Worm (Caenorhabditis elegans) whole organism, late embryonic: ENCODE results near the gene ZK816.1.

Experiments
- C08G9.2 ChIP-seq: sonication (generic microtip); optimal IDR thresholded peaks from 2 replicates; lab custom pipeline; 2016; ENCODE audit warnings: mild to moderate bottlenecking, missing genetic modification characterization, moderate library complexity, missing compliant biosample characterization
- C38D4.7 ChIP-seq: fragments of 200-800 bp; sonication (Bioruptor generic); optimal IDR thresholded peaks from 2 replicates; lab custom pipeline; 2018; ENCODE audit warnings: mild to moderate bottlenecking, missing genetic modification characterization, moderate library complexity, missing compliant biosample characterization
- F13H6.1 ChIP-seq: sonication (generic microtip); optimal IDR thresholded peaks from 2 replicates; lab custom pipeline; 2016; ENCODE audit warnings: missing genetic modification characterization, missing compliant biosample characterization
- T23F11.4 ChIP-seq: fragments of 200-800 bp; sonication (Bioruptor generic); optimal IDR thresholded peaks from 2 replicates; lab custom pipeline; 2018; ENCODE audit warnings: mild to moderate bottlenecking, missing genetic modification characterization, missing compliant biosample characterization
- ahr-1 ChIP-seq: sonication (generic microtip); optimal IDR thresholded peaks from 2 replicates; lab custom pipeline; 2016; ENCODE audit warnings: missing genetic modification characterization, missing compliant biosample characterization
- ama-1 ChIP-seq: fragments of 150-350 bp; optimal IDR thresholded peaks from 2 replicates; lab custom pipeline; 2014
- ceh-14 ChIP-seq: sonication (generic microtip); optimal IDR thresholded peaks from 2 replicates; lab custom pipeline; 2016; ENCODE audit warnings: missing genotype, missing genetic modification characterization, missing compliant biosample characterization
- ceh-18 ChIP-seq: sonication (generic microtip); optimal IDR thresholded peaks from 2 replicates; lab custom pipeline; 2016; ENCODE audit warnings: missing genetic modification characterization, missing compliant biosample characterization
- ceh-19 ChIP-seq: fragments of 200-800 bp; sonication (Bioruptor generic); optimal IDR thresholded peaks from 2 replicates; lab custom pipeline; 2018; ENCODE audit warnings: mild to moderate bottlenecking, missing genetic modification characterization, missing compliant biosample characterization
- ceh-22 ChIP-seq: sonication (generic microtip); optimal IDR thresholded peaks from 2 replicates; lab custom pipeline; 2017; ENCODE audit warnings: missing biosample characterization, missing genetic modification characterization
- ceh-24 ChIP-seq: sonication (generic microtip); optimal IDR thresholded peaks from 2 replicates; lab custom pipeline; 2016; ENCODE audit warnings: mild to moderate bottlenecking, missing genetic modification characterization, missing compliant biosample characterization
- ceh-48 ChIP-seq: sonication (generic microtip); optimal IDR thresholded peaks from 2 replicates; lab custom pipeline; 2016; ENCODE audit warnings: missing genetic modification characterization, inconsistent platforms, missing compliant biosample characterization
- ceh-6 ChIP-seq: fragments of 200-800 bp; sonication (Bioruptor generic); optimal IDR thresholded peaks from 2 replicates; lab custom pipeline; 2018; ENCODE audit warnings: mild to moderate bottlenecking, missing genetic modification characterization, missing compliant biosample characterization
- ceh-9 ChIP-seq: sonication (generic microtip); optimal IDR thresholded peaks from 2 replicates; lab custom pipeline; 2016; ENCODE audit warnings: mild to moderate bottlenecking, missing genetic modification characterization, inconsistent platforms, missing compliant biosample characterization
- dve-1 ChIP-seq: sonication (generic microtip); optimal IDR thresholded peaks from 2 replicates; lab custom pipeline; 2017; ENCODE audit warnings: antibody characterized with exemption, mild to moderate bottlenecking, missing genetic modification characterization, missing compliant biosample characterization
- elt-2 ChIP-seq: sonication (generic microtip); optimal IDR thresholded peaks from 2 replicates; lab custom pipeline; 2016; ENCODE audit warnings: missing genetic modification reagents, missing genetic modification characterization, missing compliant biosample characterization
- fkh-10 ChIP-seq: fragments of 150-350 bp; optimal IDR thresholded peaks from 2 replicates; lab custom pipeline; 2014; ENCODE audit warnings: missing biosample characterization, missing genetic modification reagents, missing genetic modification characterization
- fkh-6 ChIP-seq: sonication (generic microtip); optimal IDR thresholded peaks from 2 replicates; lab custom pipeline; 2016; ENCODE audit warnings: missing genetic modification characterization, missing compliant biosample characterization
- hlh-6 ChIP-seq: sonication (generic microtip); optimal IDR thresholded peaks from 2 replicates; lab custom pipeline; 2016; ENCODE audit warnings: missing genotype, missing genetic modification characterization, missing compliant biosample characterization
- mec-3 ChIP-seq: sonication (generic microtip); optimal IDR thresholded peaks from 2 replicates; lab custom pipeline; 2016; ENCODE audit warnings: borderline replicate concordance, missing genetic modification characterization, missing compliant biosample characterization
- nfya-1 ChIP-seq: sonication (generic microtip); optimal IDR thresholded peaks from 2 replicates; lab custom pipeline; 2017; ENCODE audit warnings: missing genetic modification characterization, mild to moderate bottlenecking, missing compliant biosample characterization, antibody characterized with exemption, moderate library complexity
- nhr-11 ChIP-seq: fragments of 150-350 bp; optimal IDR thresholded peaks from 2 replicates; lab custom pipeline; 2014; ENCODE audit warnings: missing biosample characterization, missing genetic modification characterization
- npax-4 ChIP-seq: sonication (generic microtip); optimal IDR thresholded peaks from 2 replicates; lab custom pipeline; 2016; ENCODE audit warnings: missing genetic modification characterization, missing compliant biosample characterization
- pag-3 ChIP-seq: sonication (generic microtip); optimal IDR thresholded peaks from 2 replicates; lab custom pipeline; 2016; ENCODE audit warnings: missing compliant biosample characterization, missing genetic modification characterization, borderline replicate concordance
- pax-1 ChIP-seq: fragments of 150-350 bp; optimal IDR thresholded peaks from 2 replicates; lab custom pipeline; 2014; ENCODE audit warnings: missing biosample characterization, missing genetic modification characterization
- pros-1 ChIP-seq: fragments of 150-350 bp; optimal IDR thresholded peaks from 2 replicates; lab custom pipeline; 2014; ENCODE audit warnings: missing biosample characterization, missing genetic modification reagents, missing genetic modification characterization
- rnt-1 ChIP-seq: sonication (generic microtip); optimal IDR thresholded peaks from 2 replicates; lab custom pipeline; 2016; ENCODE audit warnings: missing genetic modification characterization, missing compliant biosample characterization
- sdc-2 ChIP-seq: sonication (generic microtip); optimal IDR thresholded peaks from 2 replicates; lab custom pipeline; 2016; ENCODE audit warnings: missing genotype, missing genetic modification characterization, missing compliant biosample characterization
- syd-9 ChIP-seq: sonication (generic microtip); optimal IDR thresholded peaks from 2 replicates; lab custom pipeline; 2016; ENCODE audit warnings: mild to moderate bottlenecking, missing genetic modification characterization, moderate library complexity, missing compliant biosample characterization
- tbx-2 ChIP-seq: sonication (generic microtip); optimal IDR thresholded peaks from 2 replicates; lab custom pipeline; 2016; ENCODE audit warnings: missing genetic modification characterization, missing compliant biosample characterization
- unc-42 ChIP-seq: sonication (generic microtip); optimal IDR thresholded peaks from 2 replicates; lab custom pipeline; 2016; ENCODE audit warnings: missing genotype, missing genetic modification characterization, missing compliant biosample characterization
- zip-5 ChIP-seq: sonication (generic microtip); optimal IDR thresholded peaks from 2 replicates; lab custom pipeline; 2016; ENCODE audit warnings: missing genetic modification characterization, missing compliant biosample characterization

The ZK816.1 gene

ce11 chrX:3326175-3326574 is 25.3 kb upstream of the ZK816.1 start, which contains the start of gene F11D5.6:
TSS of gene F11D5.6 (minus strand) at chrX:3326275.
- TF ChIP-seq ceh-18 (tag; lab: Kevin White, UChicago), result no peak

- no peak for TF ChIP-seq syd-9
- no peak for TF ChIP-seq C08G9.2 (tag; lab: Kevin White, UChicago)
- no peak for TF ChIP-seq pag-3 (tag; lab: Kevin White, UChicago)
- TF ChIP-seq ceh-6 (GFP tag; lab: Kevin White, UChicago), result no peak
- no peak for TF ChIP-seq T23F11.4 (GFP tag; lab: Kevin White, UChicago)
- TF ChIP-seq npax-4 (tag; lab: Kevin White, UChicago), result no peak
- no peak for TF ChIP-seq pros-1 (tag; lab: Kevin White, UChicago)
- no peak for TF ChIP-seq rnt-1 (tag; lab: Kevin White, UChicago)
- TF ChIP-seq fkh-10, result no peak
- no peak for TF ChIP-seq C38D4.7
- no peak for TF ChIP-seq ceh-22
- no peak for TF ChIP-seq unc-42 (tag; lab: Kevin White, UChicago)
- no peak for TF ChIP-seq mec-3 (tag; lab: Kevin White, UChicago)
- no peak for TF ChIP-seq ceh-9 (tag; lab: Kevin White, UChicago)
- no peak for TF ChIP-seq zip-5 (tag; lab: Kevin White, UChicago)
- TF ChIP-seq nfya-1, result no peak
- TF ChIP-seq nhr-11 (tag; lab: Kevin White, UChicago), result no peak
These were observed 18.7 kb upstream of the ZK816.1 start, which contains the start of gene F11D5.1 for ce11 chrX:3332824-3333223. TSS of gene F11D5.1 (plus strand) at chrX:3333124.

DNA sequence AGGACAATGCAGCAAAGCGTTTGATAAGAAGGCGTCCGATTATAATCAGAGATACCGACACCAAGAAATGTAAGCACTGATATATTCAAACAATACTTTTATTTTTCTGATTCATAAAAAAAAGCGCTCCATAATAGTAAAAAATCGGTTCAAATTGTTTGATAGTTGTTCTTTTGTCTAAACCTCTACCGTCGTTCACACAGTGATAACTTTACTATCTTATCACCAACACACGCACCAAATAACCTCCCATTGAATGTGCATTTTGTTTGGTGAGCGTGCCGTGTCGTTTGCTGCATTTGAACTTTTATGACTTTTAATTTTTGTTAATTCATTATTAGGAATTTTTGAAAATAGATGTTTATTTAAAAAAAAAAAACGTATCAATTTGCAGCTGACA is 17.4 kb upstream of the ZK816.1 start:
- TF ChIP-seq rnt-1 (tag; lab: Kevin White, UChicago) (no peak), pag-3 (tag; lab: Kevin White, UChicago) (no peak), ahr-1 (tag; lab: Kevin White, UChicago) (no peak), ceh-22 (no peak), tbx-2 (tag; lab: Kevin White, UChicago) (no peak), ceh-14 (tag; lab: Kevin White, UChicago) (no peak), elt-2 (tag; lab: Kevin White, UChicago) (peak; percentile 71)

- TF ChIP-seq ama-1 (lab: Kevin White, UChicago) (no peak), fkh-10 (no peak), F13H6.1 (no peak), ceh-24 (tag; lab: Kevin White, UChicago) (no peak), elt-2 (tag; lab: Kevin White, UChicago) (no peak), nhr-11 (tag; lab: Kevin White, UChicago) (no peak), ceh-48 (tag; lab: Kevin White, UChicago) (no peak), pax-1 (tag; lab: Kevin White, UChicago) (no peak), nfya-1 (no peak), unc-42 (tag; lab: Kevin White, UChicago) (no peak), dve-1 (no peak)
These were observed 11.6 kb upstream of the ZK816.1 start for ce11 chrX:3339882-3340281.

DNA sequence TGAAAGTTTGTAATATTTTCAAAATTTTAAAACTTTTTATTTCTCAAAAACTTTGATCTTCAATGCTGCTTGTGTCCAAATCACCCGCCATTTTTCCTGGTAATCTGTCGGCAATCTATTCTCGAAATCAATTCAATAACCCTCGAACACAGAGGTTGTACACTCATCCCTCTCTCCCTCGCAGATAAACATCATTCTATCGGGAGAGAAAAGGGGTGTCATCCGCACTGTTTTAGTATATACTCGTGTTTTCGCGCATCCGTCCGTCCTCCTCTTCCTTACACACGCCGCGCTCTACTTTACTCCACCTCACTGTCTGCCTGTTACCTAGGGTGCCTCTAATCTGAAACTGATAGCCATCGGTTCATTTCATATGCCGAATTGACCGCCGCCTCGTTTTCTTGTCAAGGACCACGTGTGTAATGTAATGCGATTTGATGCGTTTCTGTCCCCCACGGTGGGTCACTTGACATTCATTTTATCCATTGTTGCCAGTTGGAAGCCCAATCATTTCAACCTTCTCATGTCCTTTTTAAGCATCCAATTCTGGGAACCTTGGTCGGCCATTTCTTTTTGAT is 7.8 kb upstream of the ZK816.1 start:
- TF ChIP-seq F13H6.1, result no peak
- TF ChIP-seq hlh-6 (tag; lab: Kevin White, UChicago), result peak; percentile 14
- TF ChIP-seq rnt-1 (tag; lab: Kevin White, UChicago), result peak; percentile 17
- peak; percentile 7 for TF ChIP-seq sdc-2 (tag; lab: Kevin White, UChicago)
- TF ChIP-seq tbx-2 (tag; lab: Kevin White, UChicago), result peak; percentile 1
- TF ChIP-seq fkh-6 (tag; lab: Kevin White, UChicago), result peak; percentile 18
- TF ChIP-seq ceh-19 (GFP tag; lab: Kevin White, UChicago), result no peak
- TF ChIP-seq, all 69 proteins: peak for 5
